Worm (Caenorhabditis elegans) whole organism, L3 larva: ENCODE results near the gene F31E8.4.

Source experiments
- ZK546.5 ChIP-seq: sonication (generic microtip); optimal IDR thresholded peaks from 2 replicates; lab custom pipeline; 2017; ENCODE audit warnings: missing biosample characterization, missing genetic modification characterization
- aly-2 ChIP-seq: fragments of 150-350 bp; optimal IDR thresholded peaks from 2 replicates; lab custom pipeline; 2014; ENCODE audit warnings: missing biosample characterization, missing genetic modification characterization
- ama-1 ChIP-seq: fragments of 150-350 bp; optimal IDR thresholded peaks from 2 replicates; lab custom pipeline; 2018
- ceh-16 ChIP-seq: sonication (generic microtip); optimal IDR thresholded peaks from 2 replicates; lab custom pipeline; 2017; ENCODE audit warnings: missing biosample characterization, missing genetic modification characterization
- ceh-82 ChIP-seq: fragments of 150-350 bp; optimal IDR thresholded peaks from 2 replicates; lab custom pipeline; 2014; ENCODE audit warnings: missing biosample characterization, missing genetic modification characterization
- elt-2 ChIP-seq: sonication (generic microtip); optimal IDR thresholded peaks from 2 replicates; lab custom pipeline; 2016; ENCODE audit warnings: missing genetic modification reagents, mild to moderate bottlenecking, missing genetic modification characterization, missing compliant biosample characterization
- jun-1 ChIP-seq: fragments of 150-350 bp; optimal IDR thresholded peaks from 2 replicates; lab custom pipeline; 2014; ENCODE audit warnings: missing biosample characterization, missing genetic modification reagents, missing genetic modification characterization
- nhr-12 ChIP-seq: fragments of 150-350 bp; optimal IDR thresholded peaks from 2 replicates; lab custom pipeline; 2014; ENCODE audit warnings: missing biosample characterization, missing genetic modification characterization
- nhr-23 ChIP-seq: fragments of 150-350 bp; optimal IDR thresholded peaks from 2 replicates; lab custom pipeline; 2014; ENCODE audit warnings: missing biosample characterization, missing genetic modification reagents, missing genetic modification characterization
- nhr-237 ChIP-seq: fragments of 150-350 bp; optimal IDR thresholded peaks from 2 replicates; lab custom pipeline; 2014; ENCODE audit warnings: missing biosample characterization, missing genetic modification characterization
- nhr-67 ChIP-seq: fragments of 150-350 bp; optimal IDR thresholded peaks from 2 replicates; lab custom pipeline; 2014; ENCODE audit warnings: missing biosample characterization, missing genetic modification characterization
- pha-4 ChIP-seq: fragments of 150-350 bp; optimal IDR thresholded peaks from 2 replicates; lab custom pipeline; 2014; ENCODE audit warnings: missing biosample characterization, missing genetic modification reagents, missing genetic modification characterization

DNA sequence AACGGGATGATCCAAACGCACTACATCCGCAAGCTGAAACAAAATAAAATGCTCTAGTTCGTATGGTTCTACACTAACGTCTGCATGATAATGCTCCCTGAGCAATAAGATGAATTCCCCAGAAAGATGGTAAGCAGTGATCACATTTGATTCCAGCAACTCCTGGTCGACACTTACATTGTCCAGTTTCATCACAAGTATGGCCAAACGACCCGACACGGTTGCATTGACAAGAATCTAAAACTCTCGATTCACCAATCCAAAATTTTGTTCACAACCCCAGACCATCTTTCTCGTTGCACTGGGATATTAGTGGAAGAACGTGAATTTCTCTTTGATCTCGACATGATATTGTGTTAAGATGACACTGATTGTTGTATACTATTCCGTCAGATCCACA is 29.9 kb downstream of the F31E8.4 start:
- TF ChIP-seq nhr-12 (tag; lab: Kevin White, UChicago) (no peak), nhr-237 (no peak), nhr-67 (tag; lab: Kevin White, UChicago) (no peak), ama-1 (lab: Kevin White, UChicago) (no peak), pha-4 (tag; lab: Kevin White, UChicago) (no peak), jun-1 (tag; lab: Kevin White, UChicago) (no peak), ceh-82 (tag; lab: Kevin White, UChicago) (no peak), ZK546.5 (tag; lab: Kevin White, UChicago) (no peak), elt-2 (tag; lab: Kevin White, UChicago) (no peak), aly-2 (tag; lab: Kevin White, UChicago) (no peak), nhr-23 (tag; lab: Kevin White, UChicago) (no peak), ceh-16 (tag; lab: Kevin White, UChicago) (no peak)
